Worm (Caenorhabditis elegans) whole organism, L4 larva: ENCODE measurements around the gene gtap-2.

Source experiments
- F37D6.2 ChIP-seq: sonication (generic microtip); optimal IDR thresholded peaks from 2 replicates; lab custom pipeline; 2016; ENCODE audit warnings: mild to moderate bottlenecking, missing genetic modification characterization, missing compliant biosample characterization
- F49E8.2 ChIP-seq: sonication (generic microtip); optimal IDR thresholded peaks from 2 replicates; lab custom pipeline; 2016; ENCODE audit warnings: missing compliant biosample characterization, mild to moderate bottlenecking, missing genetic modification characterization, borderline replicate concordance
- R02D3.7 ChIP-seq: fragments of 150-350 bp; sonication (generic microtip); optimal IDR thresholded peaks from 3 replicates; lab custom pipeline; 2014; ENCODE audit warnings: missing biosample characterization, missing genetic modification characterization
- Y105C5A.15 ChIP-seq: fragments of 200-800 bp; sonication (Bioruptor generic); IDR thresholded peaks from 2 replicates; pipeline ENCODE4 v1.3.6; 2022; ENCODE audit warnings: missing genetic modification characterization, missing compliant biosample characterization
- Y48G9A.11 ChIP-seq: fragments of 200-800 bp; sonication (Bioruptor generic); IDR thresholded peaks from 2 replicates; pipeline ENCODE4 v1.3.6; 2022; ENCODE audit warnings: missing genetic modification reagents, missing genetic modification characterization, missing compliant biosample characterization
- Y75B8A.6 ChIP-seq: fragments of 200-800 bp; sonication (Bioruptor generic); IDR thresholded peaks from 2 replicates; pipeline ENCODE4 v1.3.6; 2022; ENCODE audit warnings: missing genetic modification reagents, missing genetic modification characterization, missing compliant biosample characterization
- ZK337.2 ChIP-seq: fragments of 200-800 bp; sonication (Bioruptor generic); IDR thresholded peaks from 2 replicates; pipeline ENCODE4 v1.3.6; 2022; ENCODE audit warnings: missing genetic modification reagents, missing genetic modification characterization, missing compliant biosample characterization
- aly-2 ChIP-seq: sonication (generic microtip); optimal IDR thresholded peaks from 2 replicates; lab custom pipeline; 2018; ENCODE audit warnings: missing biosample characterization, missing genetic modification characterization
- arid-1 ChIP-seq: fragments of 200-800 bp; sonication (Bioruptor generic); conservative IDR thresholded peaks from 2 replicates; pipeline ENCODE4 v1.3.6; 2022; ENCODE audit warnings: missing genetic modification reagents, missing genetic modification characterization, missing compliant biosample characterization
- ceh-20 ChIP-seq: fragments of 200-800 bp; sonication (Bioruptor generic); IDR thresholded peaks from 2 replicates; pipeline ENCODE4 v1.3.6; 2022; ENCODE audit warnings: missing genetic modification reagents, missing genetic modification characterization, missing compliant biosample characterization
- ceh-32 ChIP-seq: sonication (generic microtip); optimal IDR thresholded peaks from 2 replicates; lab custom pipeline; 2016; ENCODE audit warnings: mild to moderate bottlenecking, missing genetic modification characterization, missing compliant biosample characterization; ENCODE audit not compliant: poor library complexity
- ceh-62 ChIP-seq: sonication (generic microtip); optimal IDR thresholded peaks from 2 replicates; lab custom pipeline; 2017; ENCODE audit warnings: missing biosample characterization, missing genetic modification characterization
- ceh-82 ChIP-seq: sonication (generic microtip); optimal IDR thresholded peaks from 2 replicates; lab custom pipeline; 2017; ENCODE audit warnings: missing biosample characterization, missing genetic modification characterization
- daf-12 ChIP-seq: fragments of 150-350 bp; optimal IDR thresholded peaks from 2 replicates; lab custom pipeline; 2014; ENCODE audit warnings: missing biosample characterization, missing genetic modification reagents, missing genetic modification characterization
- daf-19 ChIP-seq: fragments of 200-800 bp; sonication (Bioruptor generic); conservative IDR thresholded peaks from 2 replicates; pipeline ENCODE4 v1.3.6; 2022; ENCODE audit warnings: missing genetic modification characterization, missing compliant biosample characterization
- dmd-6 ChIP-seq: fragments of 200-800 bp; sonication (Bioruptor generic); IDR thresholded peaks from 2 replicates; pipeline ENCODE4 v1.3.6; 2022; ENCODE audit warnings: missing genetic modification reagents, missing genetic modification characterization, missing compliant biosample characterization
- dmd-8 ChIP-seq: fragments of 200-800 bp; sonication (Bioruptor generic); IDR thresholded peaks from 2 replicates; pipeline ENCODE4 v1.3.6; 2022; ENCODE audit warnings: missing genetic modification characterization, missing compliant biosample characterization
- dpl-1 ChIP-seq: fragments of 150-350 bp; optimal IDR thresholded peaks from 2 replicates; lab custom pipeline; 2014; ENCODE audit warnings: missing biosample characterization, missing genetic modification reagents, missing genetic modification characterization
- duxl-1 ChIP-seq: sonication (generic microtip); optimal IDR thresholded peaks from 2 replicates; lab custom pipeline; 2016; ENCODE audit warnings: mild to moderate bottlenecking, missing genetic modification characterization, moderate library complexity, missing compliant biosample characterization; ENCODE audit not compliant: poor library complexity
- dve-1 ChIP-seq: sonication (generic microtip); optimal IDR thresholded peaks from 2 replicates; lab custom pipeline; 2017; ENCODE audit warnings: antibody characterized with exemption, mild to moderate bottlenecking, missing genetic modification characterization, missing compliant biosample characterization; ENCODE audit not compliant: insufficient read depth
- fkh-10 ChIP-seq: fragments of 150-350 bp; optimal IDR thresholded peaks from 2 replicates; lab custom pipeline; 2014; ENCODE audit warnings: missing biosample characterization, missing genetic modification reagents, missing genetic modification characterization
- hlh-11 ChIP-seq: fragments of 200-800 bp; sonication (Bioruptor generic); optimal IDR thresholded peaks from 2 replicates; lab custom pipeline; 2018; ENCODE audit warnings: mild to moderate bottlenecking, missing genetic modification characterization, missing compliant biosample characterization
- hmg-1.1 ChIP-seq: fragments of 200-800 bp; sonication (Bioruptor generic); IDR thresholded peaks from 2 replicates; pipeline ENCODE4 v1.3.6; 2022; ENCODE audit warnings: missing genetic modification reagents, missing genetic modification characterization, missing compliant biosample characterization
- jun-1 ChIP-seq: fragments of 150-350 bp; optimal IDR thresholded peaks from 2 replicates; lab custom pipeline; 2014; ENCODE audit warnings: missing biosample characterization, missing genetic modification reagents, missing genetic modification characterization
- lin-1 ChIP-seq: fragments of 200-800 bp; sonication (Bioruptor generic); IDR thresholded peaks from 2 replicates; pipeline ENCODE4 v1.3.6; 2022; ENCODE audit warnings: missing genetic modification reagents, missing genetic modification characterization, missing compliant biosample characterization
- lin-15B ChIP-seq: fragments of 150-350 bp; sonication (generic microtip); optimal IDR thresholded peaks from 3 replicates; lab custom pipeline; 2014; ENCODE audit warnings: missing biosample characterization, missing genetic modification characterization
- lin-29 ChIP-seq: fragments of 200-800 bp; sonication (Bioruptor generic); IDR thresholded peaks from 2 replicates; pipeline ENCODE4 v1.3.6; 2022; ENCODE audit warnings: missing genetic modification reagents, missing genetic modification characterization, missing compliant biosample characterization
- lin-38 ChIP-seq: fragments of 200-800 bp; sonication (Bioruptor generic); IDR thresholded peaks from 2 replicates; pipeline ENCODE4 v1.3.6; 2022; ENCODE audit warnings: missing genetic modification reagents, missing genetic modification characterization, missing compliant biosample characterization
- lin-39 ChIP-seq: fragments of 150-350 bp; optimal IDR thresholded peaks from 2 replicates; lab custom pipeline; 2014; ENCODE audit warnings: missing biosample characterization, missing genetic modification reagents, missing genetic modification characterization
- lsy-2 ChIP-seq, 2 experiments: fragments of 150-350 bp in 1 of 2; sonication (generic microtip) in 1 of 2; optimal IDR thresholded peaks; 2 replicates each; lab custom pipeline; 2014 to 2017; ENCODE audit warnings: missing biosample characterization in 2 of 2, missing genetic modification characterization in 2 of 2
- mep-1 ChIP-seq: fragments of 150-350 bp; sonication (generic microtip); optimal IDR thresholded peaks from 3 replicates; lab custom pipeline; 2014; ENCODE audit warnings: missing biosample characterization, missing genetic modification characterization
- mxl-2 ChIP-seq: fragments of 200-800 bp; sonication (Bioruptor generic); conservative IDR thresholded peaks from 2 replicates; pipeline ENCODE4 v1.3.6; 2022; ENCODE audit warnings: missing genetic modification reagents, missing genetic modification characterization, missing compliant biosample characterization
- mxl-3 ChIP-seq: fragments of 200-800 bp; sonication (Bioruptor generic); optimal IDR thresholded peaks from 2 replicates; lab custom pipeline; 2018; ENCODE audit warnings: mild to moderate bottlenecking, missing genetic modification characterization, missing compliant biosample characterization
- nhr-10 ChIP-seq: fragments of 150-350 bp; optimal IDR thresholded peaks from 2 replicates; lab custom pipeline; 2014; ENCODE audit warnings: missing biosample characterization, missing genetic modification characterization
- nhr-102 ChIP-seq: sonication (generic microtip); optimal IDR thresholded peaks from 2 replicates; lab custom pipeline; 2016; ENCODE audit warnings: mild to moderate bottlenecking, missing genetic modification characterization, moderate library complexity, missing compliant biosample characterization
- nhr-11 ChIP-seq: fragments of 150-350 bp; optimal IDR thresholded peaks from 2 replicates; lab custom pipeline; 2014; ENCODE audit warnings: missing biosample characterization, missing genetic modification characterization
- nhr-111 ChIP-seq: fragments of 200-800 bp; sonication (Bioruptor generic); optimal IDR thresholded peaks from 2 replicates; lab custom pipeline; 2018; ENCODE audit warnings: mild to moderate bottlenecking, missing genetic modification characterization, missing compliant biosample characterization
- nhr-25 ChIP-seq: sonication (generic microtip); optimal IDR thresholded peaks from 2 replicates; lab custom pipeline; 2017; ENCODE audit warnings: missing genetic modification characterization, mild to moderate bottlenecking, missing compliant biosample characterization, antibody characterized with exemption, moderate library complexity, borderline replicate concordance; ENCODE audit not compliant: insufficient read depth
- nhr-48 ChIP-seq: sonication (generic microtip); optimal IDR thresholded peaks from 2 replicates; lab custom pipeline; 2016; ENCODE audit warnings: mild to moderate bottlenecking, missing genetic modification characterization, missing compliant biosample characterization
- nhr-76 ChIP-seq: fragments of 150-350 bp; optimal IDR thresholded peaks from 2 replicates; lab custom pipeline; 2014; ENCODE audit warnings: missing biosample characterization, missing genetic modification characterization
- pha-4 ChIP-seq, 2 experiments: fragments of 150-350 bp in 1 of 2; fragments of 200-800 bp in 1 of 2; sonication (Bioruptor generic) in 1 of 2; IDR thresholded peaks in 1 of 2; optimal IDR thresholded peaks in 1 of 2; 2 replicates each; pipeline versions ENCODE4 v1.3.6 to Lab custom; 2014 to 2022; ENCODE audit warnings: missing genetic modification characterization in 2 of 2, missing genetic modification reagents in 2 of 2, missing biosample characterization in 1 of 2, missing compliant biosample characterization in 1 of 2
- pqm-1 ChIP-seq: sonication (generic microtip); optimal IDR thresholded peaks from 2 replicates; lab custom pipeline; 2017; ENCODE audit warnings: missing biosample characterization, missing genetic modification characterization
- rbr-2 ChIP-seq: sonication (generic microtip); optimal IDR thresholded peaks from 2 replicates; lab custom pipeline; 2016; ENCODE audit warnings: missing genotype, missing genetic modification characterization, missing compliant biosample characterization
- saeg-2 ChIP-seq: fragments of 200-800 bp; sonication (Bioruptor generic); IDR thresholded peaks from 2 replicates; pipeline ENCODE4 v1.3.6; 2022; ENCODE audit warnings: missing genetic modification reagents, missing genetic modification characterization, missing compliant biosample characterization
- sdz-12 ChIP-seq: fragments of 200-800 bp; sonication (Bioruptor generic); optimal IDR thresholded peaks from 2 replicates; lab custom pipeline; 2018; ENCODE audit warnings: mild to moderate bottlenecking, missing genetic modification characterization, missing compliant biosample characterization
- set-16 ChIP-seq: fragments of 200-800 bp; sonication (Bioruptor generic); IDR thresholded peaks from 2 replicates; pipeline ENCODE4 v1.3.6; 2022; ENCODE audit warnings: missing genetic modification reagents, missing genetic modification characterization, missing compliant biosample characterization
- tag-97 ChIP-seq: fragments of 200-800 bp; sonication (Bioruptor generic); IDR thresholded peaks from 2 replicates; pipeline ENCODE4 v1.3.6; 2022; ENCODE audit warnings: missing genetic modification characterization, missing compliant biosample characterization
- zag-1 ChIP-seq: fragments of 150-350 bp; optimal IDR thresholded peaks from 2 replicates; lab custom pipeline; 2014; ENCODE audit warnings: missing biosample characterization, missing genetic modification characterization
- zfp-2 ChIP-seq: sonication (generic microtip); optimal IDR thresholded peaks from 2 replicates; lab custom pipeline; 2016; ENCODE audit warnings: mild to moderate bottlenecking, missing genetic modification characterization, missing compliant biosample characterization
- zfp-3 ChIP-seq: fragments of 200-800 bp; sonication (Bioruptor generic); conservative IDR thresholded peaks from 2 replicates; pipeline ENCODE4 v1.3.6; 2022; ENCODE audit warnings: missing genetic modification reagents, missing genetic modification characterization, missing compliant biosample characterization

Gene gtap-2

ce11 chrIII:9783133-9783590 lies 25.2 kb upstream of the gtap-2 start (continued):
- TF ChIP-seq lin-1 (GFP tag; lab: Robert Waterston, UW) (no peak), fkh-10 (GFP tag; lab: Kevin White, UChicago) (no peak), ZK337.2 (GFP tag; lab: Robert Waterston, UW) (no peak), nhr-25 (peak; percentile 11), nhr-102 (tag; lab: Kevin White, UChicago) (peak; percentile 73), pha-4 (GFP tag; IDR thresholded peaks at IDR 0.05; lab: Robert Waterston, UW) (0 out of 2 replicates have a peak, but pooled peaks have one; percentile 4), pha-4 (tag; optimal IDR thresholded peaks at IDR 0.05; lab: Kevin White, UChicago) (no peak), R02D3.7 (no peak), saeg-2 (GFP tag; lab: Robert Waterston, UW) (no peak), hlh-11 (no peak), arid-1 (GFP tag; lab: Robert Waterston, UW) (no peak), daf-12 (no peak), dve-1 (tag; lab: Kevin White, UChicago) (peak; percentile 78), mep-1 (tag; lab: Kevin White, UChicago) (peak; percentile 65), lsy-2 (tag; optimal IDR thresholded peaks at IDR 0.05; lab: Kevin White, UChicago) (peak in 1 of 2 experiments; percentile 50), lin-15B (no peak), jun-1 (tag; lab: Kevin White, UChicago) (no peak), ceh-62 (tag; lab: Kevin White, UChicago) (no peak), dpl-1 (GFP tag; lab: Kevin White, UChicago) (no peak), rbr-2 (tag; lab: Kevin White, UChicago) (no peak), zag-1 (tag; lab: Kevin White, UChicago) (no peak), ceh-32 (no peak), mxl-2 (GFP tag; lab: Robert Waterston, UW) (no peak), nhr-10 (tag; lab: Kevin White, UChicago) (no peak), F49E8.2 (no peak), F37D6.2 (no peak), lin-39 (tag; lab: Kevin White, UChicago) (no peak), Y48G9A.11 (GFP tag; lab: Robert Waterston, UW) (no peak), nhr-111 (peak; percentile 51), Y105C5A.15 (GFP tag; lab: Robert Waterston, UW) (0 out of 2 replicates have a peak, but pooled peaks have one; percentile 7), mxl-3 (no peak), aly-2 (tag; lab: Kevin White, UChicago) (no peak), ceh-82 (tag; lab: Kevin White, UChicago) (no peak), zfp-3 (GFP tag; lab: Robert Waterston, UW) (peak; percentile 83), nhr-11 (no peak), nhr-48 (tag; lab: Kevin White, UChicago) (peak; percentile 26), hmg-1.1 (GFP tag; lab: Robert Waterston, UW) (peak; percentile 36; the same call in 1 of the 2 replicates), sdz-12 (GFP tag; lab: Kevin White, UChicago) (peak; percentile 76), daf-19 (GFP tag; lab: Robert Waterston, UW) (no peak), zfp-2 (tag; lab: Kevin White, UChicago) (no peak), Y75B8A.6 (no peak), nhr-76 (tag; lab: Kevin White, UChicago) (no peak), dmd-8 (no peak), dmd-6 (GFP tag; lab: Robert Waterston, UW) (no peak), tag-97 (GFP tag; lab: Robert Waterston, UW) (no peak), ceh-20 (no peak), lin-38 (GFP tag; lab: Robert Waterston, UW) (peak; percentile 62), pqm-1 (tag; lab: Kevin White, UChicago) (no peak), set-16 (GFP tag; lab: Robert Waterston, UW) (no peak), lin-29 (GFP tag; lab: Robert Waterston, UW) (no peak), duxl-1 (tag; lab: Kevin White, UChicago) (peak; percentile 46)
